Worm (Caenorhabditis elegans) whole organism, mixed stage, embryonic: ENCODE results near the gene drap-1.
A peak's percentile ranks its signal among the peaks of the same experiment; 100 is the strongest.

Experiments used
- M03D4.4 ChIP-seq: sonication (generic microtip); optimal IDR thresholded peaks from 2 replicates; lab custom pipeline; 2017; ENCODE audit warnings: mild to moderate bottlenecking, missing genetic modification characterization, missing compliant biosample characterization
- bed-3 ChIP-seq: fragments of 200-800 bp; sonication (Bioruptor generic); optimal IDR thresholded peaks from 3 replicates; lab custom pipeline; 2018; ENCODE audit warnings: mild to moderate bottlenecking, missing genetic modification characterization, moderate library complexity, missing compliant biosample characterization
- blmp-1 ChIP-seq: fragments of 150-350 bp; optimal IDR thresholded peaks from 2 replicates; lab custom pipeline; 2014; ENCODE audit warnings: missing biosample characterization, missing genetic modification characterization
- ceh-39 ChIP-seq: fragments of 150-350 bp; optimal IDR thresholded peaks from 2 replicates; lab custom pipeline; 2014; ENCODE audit warnings: missing biosample characterization, missing genetic modification characterization
- ceh-43 ChIP-seq: fragments of 200-800 bp; sonication (Bioruptor generic); optimal IDR thresholded peaks from 2 replicates; lab custom pipeline; 2018; ENCODE audit warnings: mild to moderate bottlenecking, missing genetic modification characterization, moderate library complexity, missing compliant biosample characterization
- ceh-83 ChIP-seq: fragments of 200-800 bp; sonication (Bioruptor generic); optimal IDR thresholded peaks from 2 replicates; lab custom pipeline; 2018; ENCODE audit warnings: mild to moderate bottlenecking, missing genetic modification characterization, missing compliant biosample characterization
- ces-1 ChIP-seq: fragments of 150-350 bp; optimal IDR thresholded peaks from 2 replicates; lab custom pipeline; 2014; ENCODE audit warnings: missing biosample characterization, missing genetic modification reagents, missing genetic modification characterization
- cnd-1 ChIP-seq: fragments of 200-800 bp; sonication (Bioruptor generic); optimal IDR thresholded peaks from 2 replicates; lab custom pipeline; 2018; ENCODE audit warnings: mild to moderate bottlenecking, missing genetic modification characterization, missing compliant biosample characterization
- drap-1 ChIP-seq: fragments of 200-800 bp; sonication (Bioruptor generic); optimal IDR thresholded peaks from 3 replicates; lab custom pipeline; 2018; ENCODE audit warnings: mild to moderate bottlenecking, missing genetic modification characterization, missing compliant biosample characterization
- elt-1 ChIP-seq: sonication (generic microtip); optimal IDR thresholded peaks from 2 replicates; lab custom pipeline; 2017; ENCODE audit warnings: missing genetic modification characterization, mild to moderate bottlenecking, missing compliant biosample characterization, antibody characterized with exemption, moderate library complexity, borderline replicate concordance; ENCODE audit not compliant: insufficient read depth
- elt-3 ChIP-seq: fragments of 150-350 bp; optimal IDR thresholded peaks from 2 replicates; lab custom pipeline; 2014; ENCODE audit warnings: missing biosample characterization, missing genetic modification characterization
- flh-1 ChIP-seq: fragments of 200-800 bp; sonication (Bioruptor generic); optimal IDR thresholded peaks from 2 replicates; lab custom pipeline; 2018; ENCODE audit warnings: mild to moderate bottlenecking, missing genetic modification characterization, moderate library complexity, missing compliant biosample characterization
- ham-2 ChIP-seq: fragments of 200-800 bp; sonication (Bioruptor generic); optimal IDR thresholded peaks from 2 replicates; lab custom pipeline; 2018; ENCODE audit warnings: mild to moderate bottlenecking, missing genetic modification characterization, missing compliant biosample characterization
- hlh-1 ChIP-seq: fragments of 150-350 bp; optimal IDR thresholded peaks from 2 replicates; lab custom pipeline; 2014; ENCODE audit warnings: missing biosample characterization, missing genetic modification reagents, missing genetic modification characterization
- lin-13 ChIP-seq: fragments of 150-350 bp; optimal IDR thresholded peaks from 2 replicates; lab custom pipeline; 2014; ENCODE audit warnings: missing biosample characterization, missing genetic modification characterization
- lin-32 ChIP-seq: fragments of 200-800 bp; sonication (Bioruptor generic); optimal IDR thresholded peaks from 2 replicates; lab custom pipeline; 2018; ENCODE audit warnings: mild to moderate bottlenecking, missing genetic modification characterization, missing compliant biosample characterization
- lsy-2 ChIP-seq: fragments of 150-350 bp; optimal IDR thresholded peaks from 2 replicates; lab custom pipeline; 2014; ENCODE audit warnings: missing biosample characterization, missing genetic modification characterization
- mab-5 ChIP-seq: fragments of 150-350 bp; optimal IDR thresholded peaks from 2 replicates; lab custom pipeline; 2014; ENCODE audit warnings: missing biosample characterization, missing genetic modification characterization
- mep-1 ChIP-seq: fragments of 150-350 bp; optimal IDR thresholded peaks from 2 replicates; lab custom pipeline; 2017; ENCODE audit warnings: missing biosample characterization, missing genetic modification reagents, missing genetic modification characterization, inconsistent platforms
- mls-2 ChIP-seq: sonication (generic microtip); optimal IDR thresholded peaks from 2 replicates; lab custom pipeline; 2016; ENCODE audit warnings: mild to moderate bottlenecking, missing genetic modification characterization, moderate library complexity, missing compliant biosample characterization
- nhr-12 ChIP-seq: fragments of 150-350 bp; optimal IDR thresholded peaks from 2 replicates; lab custom pipeline; 2014; ENCODE audit warnings: missing biosample characterization, missing genetic modification characterization
- nhr-2 ChIP-seq: fragments of 150-350 bp; optimal IDR thresholded peaks from 2 replicates; lab custom pipeline; 2014; ENCODE audit warnings: missing biosample characterization, missing genetic modification characterization
- nhr-237 ChIP-seq: fragments of 150-350 bp; optimal IDR thresholded peaks from 2 replicates; lab custom pipeline; 2014; ENCODE audit warnings: missing biosample characterization, missing genetic modification characterization
- nhr-28 ChIP-seq: fragments of 150-350 bp; optimal IDR thresholded peaks from 2 replicates; lab custom pipeline; 2014; ENCODE audit warnings: missing biosample characterization, missing genetic modification characterization
- nhr-76 ChIP-seq: sonication (generic microtip); optimal IDR thresholded peaks from 2 replicates; lab custom pipeline; 2017; ENCODE audit warnings: missing biosample characterization, missing genetic modification characterization
- pha-4 ChIP-seq: fragments of 150-350 bp; optimal IDR thresholded peaks from 2 replicates; lab custom pipeline; 2018; ENCODE audit warnings: missing biosample characterization, missing genetic modification reagents, missing genetic modification characterization
- sem-2 ChIP-seq: fragments of 200-800 bp; sonication (Bioruptor generic); optimal IDR thresholded peaks from 2 replicates; lab custom pipeline; 2018; ENCODE audit warnings: mild to moderate bottlenecking, missing genetic modification characterization, missing compliant biosample characterization
- snpc-4 ChIP-seq: fragments of 150-350 bp; optimal IDR thresholded peaks from 2 replicates; lab custom pipeline; 2014; ENCODE audit warnings: missing biosample characterization, missing genetic modification characterization
- sptf-1 ChIP-seq: sonication (generic microtip); optimal IDR thresholded peaks from 2 replicates; lab custom pipeline; 2017; ENCODE audit warnings: mild to moderate bottlenecking, missing genetic modification characterization, moderate library complexity, missing compliant biosample characterization
- tbx-8 ChIP-seq: fragments of 200-800 bp; sonication (Bioruptor generic); optimal IDR thresholded peaks from 2 replicates; lab custom pipeline; 2018; ENCODE audit warnings: mild to moderate bottlenecking, missing genetic modification characterization, moderate library complexity, missing compliant biosample characterization
- unc-120 ChIP-seq: sonication (generic microtip); optimal IDR thresholded peaks from 2 replicates; lab custom pipeline; 2017; ENCODE audit warnings: missing genetic modification characterization, missing compliant biosample characterization; ENCODE audit not compliant: poor library complexity, severe bottlenecking
- unc-39 ChIP-seq: fragments of 150-350 bp; optimal IDR thresholded peaks from 2 replicates; lab custom pipeline; 2014; ENCODE audit warnings: missing biosample characterization, missing genetic modification characterization
- unc-62 ChIP-seq: fragments of 150-350 bp; optimal IDR thresholded peaks from 2 replicates; lab custom pipeline; 2014; ENCODE audit warnings: missing biosample characterization, missing genetic modification reagents, missing genetic modification characterization
- zip-8 ChIP-seq: fragments of 150-350 bp; optimal IDR thresholded peaks from 2 replicates; lab custom pipeline; 2014; ENCODE audit warnings: missing biosample characterization, missing genetic modification characterization
- ztf-11 ChIP-seq: fragments of 150-350 bp; optimal IDR thresholded peaks from 2 replicates; lab custom pipeline; 2014; ENCODE audit warnings: missing biosample characterization, missing genetic modification characterization

The drap-1 gene

DNA sequence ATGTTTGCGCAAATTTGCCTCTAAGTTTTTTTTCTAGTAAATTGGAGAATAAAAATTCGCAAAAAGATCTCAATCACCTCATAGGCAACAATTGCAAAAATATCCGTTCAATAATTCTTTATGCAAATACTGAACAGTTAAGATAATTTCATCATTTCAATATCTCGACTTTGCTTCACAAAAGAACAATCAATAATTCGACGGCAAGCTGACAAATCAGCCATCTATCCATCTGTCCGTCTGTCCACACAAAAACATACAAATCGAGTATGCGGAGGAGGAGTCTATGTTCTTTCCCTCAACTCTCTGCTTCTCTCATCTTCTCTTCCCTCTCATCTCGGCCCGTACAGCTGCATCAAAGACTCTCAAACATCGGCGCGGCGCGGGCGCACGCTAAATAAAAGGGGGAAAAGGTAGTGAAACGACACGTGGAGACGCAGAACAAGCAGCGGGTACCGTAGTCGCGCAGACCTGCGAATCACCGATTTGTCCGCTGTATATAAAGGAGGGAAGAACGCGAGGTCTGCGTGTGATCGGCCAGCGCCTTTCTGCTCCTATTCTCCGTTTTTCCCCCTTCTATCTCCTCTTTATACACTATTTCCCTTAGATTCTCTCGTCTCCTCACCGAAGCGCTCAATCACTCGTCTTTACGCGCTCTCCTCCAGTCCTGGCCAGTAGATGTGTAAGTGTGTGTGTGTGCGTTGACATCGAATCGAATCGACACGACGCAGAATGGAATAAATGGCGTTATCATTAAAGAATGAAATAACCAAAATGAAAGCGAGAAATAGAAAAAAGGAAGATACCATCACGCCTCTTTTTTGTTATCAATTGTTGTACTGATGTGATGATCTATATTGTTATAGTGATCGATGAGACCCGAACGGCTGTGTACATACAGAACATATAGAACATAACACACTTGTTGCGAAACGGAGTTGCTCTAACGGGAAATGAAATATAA lies 1.1 kb downstream of the drap-1 start:
- TF ChIP-seq drap-1, result no peak
- peak; percentile 42 for TF ChIP-seq mab-5
- TF ChIP-seq hlh-1 (tag; lab: Kevin White, UChicago), result peak; percentile 70
- TF ChIP-seq ces-1 (GFP tag; lab: Kevin White, UChicago), result peak; percentile 37
- peak; percentile 17 for TF ChIP-seq cnd-1
- TF ChIP-seq mep-1, result peak; percentile 38
- TF ChIP-seq ceh-43 (GFP tag; lab: Kevin White, UChicago), result peak; percentile 55
- TF ChIP-seq lsy-2 (tag; lab: Kevin White, UChicago), result peak; percentile 95
- TF ChIP-seq blmp-1 (tag; lab: Kevin White, UChicago), result peak; percentile 11
- TF ChIP-seq nhr-237, result peak; percentile 80
- no peak for TF ChIP-seq elt-3 (tag; lab: Kevin White, UChicago)
- peak; percentile 82 for TF ChIP-seq lin-13 (tag; lab: Kevin White, UChicago)
- peak; percentile 35 for TF ChIP-seq sem-2 (GFP tag; lab: Kevin White, UChicago)
- TF ChIP-seq flh-1, result peak; percentile 54
- no peak for TF ChIP-seq nhr-28 (tag; lab: Kevin White, UChicago)
- peak; percentile 48 for TF ChIP-seq ceh-39
- peak; percentile 37 for TF ChIP-seq lin-32 (GFP tag; lab: Kevin White, UChicago)
- peak; percentile 48 for TF ChIP-seq nhr-12
- no peak for TF ChIP-seq bed-3 (GFP tag; lab: Kevin White, UChicago)
- TF ChIP-seq zip-8 (tag; lab: Kevin White, UChicago), result no peak
- peak; percentile 78 for TF ChIP-seq M03D4.4 (tag; lab: Kevin White, UChicago)
- TF ChIP-seq ceh-83, result no peak
- TF ChIP-seq sptf-1 (tag; lab: Kevin White, UChicago), result peak; percentile 90
- no peak for TF ChIP-seq snpc-4 (tag; lab: Kevin White, UChicago)
- TF ChIP-seq nhr-2, result peak; percentile 55
- TF ChIP-seq unc-62 (GFP tag; lab: Kevin White, UChicago), result peak; percentile 83
- TF ChIP-seq mls-2, result peak; percentile 90
- peak; percentile 97 for TF ChIP-seq ham-2 (GFP tag; lab: Kevin White, UChicago)
- TF ChIP-seq unc-120 (tag; lab: Kevin White, UChicago), result peak; percentile 98
- TF ChIP-seq elt-1 (tag; lab: Kevin White, UChicago), result no peak
- no peak for TF ChIP-seq unc-39 (tag; lab: Kevin White, UChicago)
- peak; percentile 55 for TF ChIP-seq tbx-8
- peak; percentile 32 for TF ChIP-seq nhr-76 (tag; lab: Kevin White, UChicago)
- TF ChIP-seq pha-4 (tag; lab: Kevin White, UChicago), result peak; percentile 79
- TF ChIP-seq ztf-11, result peak; percentile 77

ce11 chrV:9731852-9732251 lies 1.9 kb downstream of the drap-1 start:
- TF ChIP-seq elt-1 (tag; lab: Kevin White, UChicago), result no peak
- peak; percentile 65 for TF ChIP-seq unc-62 (GFP tag; lab: Kevin White, UChicago)
- TF ChIP-seq lin-13 (tag; lab: Kevin White, UChicago), result no peak
- no peak for TF ChIP-seq nhr-76 (tag; lab: Kevin White, UChicago)
- TF ChIP-seq elt-3 (tag; lab: Kevin White, UChicago), result no peak
- no peak for TF ChIP-seq flh-1
- peak; percentile 28 for TF ChIP-seq ham-2 (GFP tag; lab: Kevin White, UChicago)
- TF ChIP-seq snpc-4 (tag; lab: Kevin White, UChicago), result no peak

DNA sequence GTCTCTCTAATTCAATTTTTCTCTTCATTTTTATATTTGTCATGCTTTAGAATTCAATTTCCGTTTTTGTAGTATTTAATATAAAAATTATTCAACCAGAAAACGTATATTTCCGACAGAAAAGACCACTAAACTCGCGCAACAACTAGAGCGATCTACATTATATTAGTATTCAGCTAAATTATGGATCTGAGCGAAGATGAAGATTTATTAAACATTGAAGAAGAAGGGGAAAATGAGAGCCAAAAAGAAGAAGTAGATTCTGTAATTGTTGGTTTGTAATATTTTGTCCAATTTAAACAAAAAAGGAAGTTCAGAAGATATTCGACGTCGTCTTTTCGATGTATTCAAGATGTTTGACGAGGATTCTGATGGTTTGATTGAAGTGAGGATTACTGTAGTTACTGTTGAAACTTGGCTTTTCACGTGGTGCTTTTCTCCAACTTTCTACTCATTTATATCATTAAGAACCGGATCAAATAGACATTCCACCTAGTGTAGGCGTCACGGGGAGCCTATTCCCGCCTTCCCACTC lies 4.1 kb downstream of the drap-1 start, which contains the start of gene cal-7:
Gene cal-7 (plus strand): TSS at position 184 of the 535 bp plus-strand sequence.
- TF ChIP-seq ham-2 (GFP tag; lab: Kevin White, UChicago) (no peak), M03D4.4 (tag; lab: Kevin White, UChicago) (no peak), zip-8 (tag; lab: Kevin White, UChicago) (no peak), drap-1 (no peak), unc-39 (tag; lab: Kevin White, UChicago) (no peak), flh-1 (no peak), ztf-11 (no peak), mls-2 (no peak)
